Worm (Caenorhabditis elegans): ENCODE data around the gene T16G1.7.
A peak's percentile ranks its signal among the peaks of the same experiment; 100 is the strongest.

Gene T16G1.7

ce11 chrV:12950812-12951528 lies 16.1 kb upstream of the T16G1.7 start, which contains the start of the genes T16G1.9 and T16G1.18 (continued):
- TF ChIP-seq hpl-2 (GFP tag; optimal IDR thresholded peaks at IDR 0.05) (no peak), egl-27 (tag; optimal IDR thresholded peaks at IDR 0.05) (no peak), mab-9 (GFP tag; IDR thresholded peaks at IDR 0.05) (no peak), C04F5.9 (tag; optimal IDR thresholded peaks at IDR 0.05) (no peak), dpl-1 (GFP tag; optimal IDR thresholded peaks at IDR 0.05) (peak in 2 of 3 experiments; percentile 43 to 62), efl-1 (optimal IDR thresholded peaks at IDR 0.05) (peak; percentile 58 to 65), efl-1 (GFP tag; optimal IDR thresholded peaks at IDR 0.05 in 1 of 2) (peak in 1 of 2 experiments; percentile 28), nhr-28 (tag; optimal IDR thresholded peaks at IDR 0.05) (no peak), sox-4 (tag; optimal IDR thresholded peaks at IDR 0.05) (no peak), nhr-12 (tag; optimal IDR thresholded peaks at IDR 0.05) (no peak), mep-1 (tag; optimal IDR thresholded peaks at IDR 0.05) (peak; percentile 43), fos-1 (tag; optimal IDR thresholded peaks at IDR 0.05) (no peak), ets-5 (GFP tag; IDR thresholded peaks at IDR 0.05) (no peak), elt-2 (tag; optimal IDR thresholded peaks at IDR 0.05) (no peak), C16A3.4 (tag; optimal IDR thresholded peaks at IDR 0.05) (peak; percentile 9), nhr-20 (tag; optimal IDR thresholded peaks at IDR 0.05) (peak; percentile 25), alr-1 (tag; optimal IDR thresholded peaks at IDR 0.05; ENCODE audit: borderline replicate concordance) (no peak), fkh-4 (tag; optimal IDR thresholded peaks at IDR 0.05; ENCODE audit: borderline replicate concordance) (no peak), tbx-2 (tag; optimal IDR thresholded peaks at IDR 0.05) (peak; percentile 14), lin-13 (GFP tag; optimal IDR thresholded peaks at IDR 0.05) (peak; percentile 22), jun-1 (tag; optimal IDR thresholded peaks at IDR 0.05) (no peak), sptf-1 (tag; optimal IDR thresholded peaks at IDR 0.05) (no peak), aly-2 (tag; optimal IDR thresholded peaks at IDR 0.05) (no peak), ces-1 (GFP tag; optimal IDR thresholded peaks at IDR 0.05) (no peak), grh-1 (GFP tag; IDR thresholded peaks at IDR 0.05) (no peak), snpc-4 (tag; optimal IDR thresholded peaks at IDR 0.05) (no peak), lsy-2 (tag; optimal IDR thresholded peaks at IDR 0.05) (peak; percentile 41 to 67), lir-3 (tag; optimal IDR thresholded peaks at IDR 0.05; ENCODE audit: poor library complexity) (no peak), mdl-1 (tag; optimal IDR thresholded peaks at IDR 0.05) (no peak), xbp-1 (tag; optimal IDR thresholded peaks at IDR 0.05) (peak; percentile 36), rnt-1 (tag; optimal IDR thresholded peaks at IDR 0.05) (peak; percentile 27), nhr-84 (tag; optimal IDR thresholded peaks at IDR 0.05) (no peak), C34B4.2 (tag; optimal IDR thresholded peaks at IDR 0.05) (no peak), nhr-90 (tag; optimal IDR thresholded peaks at IDR 0.05; ENCODE audit: poor library complexity) (no peak), egl-13 (tag; optimal IDR thresholded peaks at IDR 0.05) (no peak), nhr-19 (GFP tag; conservative IDR thresholded peaks at IDR 0.05) (peak; percentile 27; the same call in 1 of the 2 replicates), aha-1 (tag; optimal IDR thresholded peaks at IDR 0.05) (no peak), ceh-90 (tag; optimal IDR thresholded peaks at IDR 0.05) (no peak), unc-30 (tag; optimal IDR thresholded peaks at IDR 0.05) (no peak), ceh-63 (GFP tag; optimal IDR thresholded peaks at IDR 0.05) (no peak), skn-1 (tag; optimal IDR thresholded peaks at IDR 0.05) (no peak), nhr-77 (tag; optimal IDR thresholded peaks at IDR 0.05) (peak; percentile 30), dsc-1 (tag; optimal IDR thresholded peaks at IDR 0.05) (no peak), hlh-17 (GFP tag; optimal IDR thresholded peaks at IDR 0.05; ENCODE audit: borderline replicate concordance) (no peak), Y116A8C.19 (tag; optimal IDR thresholded peaks at IDR 0.05; ENCODE audit: borderline replicate concordance) (no peak), nhr-76 (tag; optimal IDR thresholded peaks at IDR 0.05) (no peak)
